Fruit fly (Drosophila melanogaster) whole organism, embryonic: Measurements from ENCODE around the gene nonA.

ENCODE experiments used
- Aef1 ChIP-seq: fragments of 200-800 bp; sonication (Bioruptor generic); IDR thresholded peaks from 3 replicates; pipeline ENCODE4 v1.3.6; 2022; ENCODE audit warnings: missing biosample characterization, missing genetic modification characterization
- BtbVII ChIP-seq: fragments of 200-800 bp; sonication (Bioruptor generic); optimal IDR thresholded peaks from 3 replicates; lab custom pipeline; 2017; ENCODE audit warnings: missing biosample characterization, mild to moderate bottlenecking, missing genetic modification characterization
- CG10274 ChIP-seq: fragments of 200-800 bp; sonication (Bioruptor generic); optimal IDR thresholded peaks from 3 replicates; lab custom pipeline; 2017; ENCODE audit warnings: missing biosample characterization, mild to moderate bottlenecking, missing genetic modification characterization
- CG10321 ChIP-seq: fragments of 200-800 bp; sonication (Bioruptor generic); IDR thresholded peaks from 2 replicates; pipeline ENCODE4 v1.3.6; 2022; ENCODE audit warnings: missing biosample characterization, missing genetic modification characterization
- CG11398 ChIP-seq: fragments of 200-800 bp; sonication (Bioruptor generic); optimal IDR thresholded peaks from 2 replicates; lab custom pipeline; 2016; ENCODE audit warnings: missing biosample characterization, missing genetic modification characterization
- CG12236 ChIP-seq: fragments of 200-800 bp; sonication (Bioruptor generic); optimal IDR thresholded peaks from 2 replicates; lab custom pipeline; 2016; ENCODE audit warnings: missing biosample characterization, missing genetic modification characterization
- CG14710 ChIP-seq: fragments of 200-800 bp; sonication (Bioruptor generic); optimal IDR thresholded peaks from 3 replicates; lab custom pipeline; 2019; ENCODE audit warnings: missing biosample characterization, mild to moderate bottlenecking, missing genetic modification characterization, moderate library complexity
- CG15011 ChIP-seq: fragments of 200-800 bp; sonication (Bioruptor generic); optimal IDR thresholded peaks from 3 replicates; lab custom pipeline; 2018; ENCODE audit warnings: missing biosample characterization, mild to moderate bottlenecking, missing genetic modification characterization
- CG15073 ChIP-seq: fragments of 200-800 bp; sonication (Bioruptor generic); optimal IDR thresholded peaks from 2 replicates; lab custom pipeline; 2016; ENCODE audit warnings: missing biosample characterization, missing genetic modification characterization
- CG17361 ChIP-seq: fragments of 200-800 bp; sonication (Bioruptor generic); IDR thresholded peaks from 3 replicates; pipeline ENCODE4 v1.3.6; 2022; ENCODE audit warnings: missing biosample characterization, missing genetic modification characterization
- CG18619 ChIP-seq: fragments of 200-800 bp; sonication (Bioruptor generic); optimal IDR thresholded peaks from 3 replicates; lab custom pipeline; 2017; ENCODE audit warnings: missing biosample characterization, mild to moderate bottlenecking, missing genetic modification characterization
- CG2120 ChIP-seq: fragments of 200-800 bp; sonication (Bioruptor generic); optimal IDR thresholded peaks from 3 replicates; lab custom pipeline; 2016; ENCODE audit warnings: missing biosample characterization, missing genetic modification characterization
- CG2889 ChIP-seq: fragments of 200-800 bp; sonication (Bioruptor generic); IDR thresholded peaks from 3 replicates; pipeline ENCODE4 v1.3.6; 2022; ENCODE audit warnings: missing biosample characterization, missing genetic modification characterization
- CG30431 ChIP-seq: fragments of 200-800 bp; sonication (Bioruptor generic); optimal IDR thresholded peaks from 2 replicates; lab custom pipeline; 2017; ENCODE audit warnings: missing biosample characterization, missing genetic modification characterization
- CG3281 ChIP-seq: fragments of 200-800 bp; sonication (Bioruptor generic); optimal IDR thresholded peaks from 3 replicates; lab custom pipeline; 2017; ENCODE audit warnings: missing biosample characterization, mild to moderate bottlenecking, missing genetic modification characterization
- CG4730 ChIP-seq: fragments of 200-800 bp; sonication (Bioruptor generic); IDR thresholded peaks from 2 replicates; pipeline ENCODE4 v1.3.6; 2022; ENCODE audit warnings: missing biosample characterization, missing genetic modification characterization
- CG6689 ChIP-seq: fragments of 200-800 bp; sonication (Bioruptor generic); IDR thresholded peaks from 2 replicates; pipeline ENCODE4 v1.3.6; 2022; ENCODE audit warnings: missing biosample characterization, missing genetic modification characterization
- CG7963 ChIP-seq: fragments of 200-800 bp; sonication (Bioruptor generic); IDR thresholded peaks from 3 replicates; pipeline ENCODE4 v1.3.6; 2022; ENCODE audit warnings: missing biosample characterization, missing genetic modification characterization; ENCODE audit not compliant: partially characterized antibody
- CG8765 ChIP-seq: fragments of 200-800 bp; sonication (Bioruptor generic); IDR thresholded peaks from 2 replicates; pipeline ENCODE4 v1.3.6; 2022; ENCODE audit warnings: missing biosample characterization, missing genetic modification characterization
- Deaf1 ChIP-seq: fragments of 200-800 bp; optimal IDR thresholded peaks from 3 replicates; lab custom pipeline; 2019; ENCODE audit warnings: missing biosample characterization, mild to moderate bottlenecking, missing genetic modification characterization, moderate library complexity
- ERR ChIP-seq: fragments of 200-800 bp; sonication (Bioruptor generic); optimal IDR thresholded peaks from 2 replicates; lab custom pipeline; 2016; ENCODE audit warnings: missing biosample characterization, missing genetic modification characterization
- H2.0 ChIP-seq: fragments of 200-800 bp; sonication (Bioruptor generic); IDR thresholded peaks from 2 replicates; pipeline ENCODE4 v1.3.6; 2022; ENCODE audit warnings: missing biosample characterization, missing genetic modification characterization
- HLHmδ ChIP-seq: fragments of 200-800 bp; sonication (Bioruptor generic); optimal IDR thresholded peaks from 2 replicates; lab custom pipeline; 2018; ENCODE audit warnings: missing biosample characterization, mild to moderate bottlenecking, missing genetic modification characterization, moderate library complexity
- HmgD ChIP-seq: fragments of 200-800 bp; sonication (Bioruptor generic); optimal IDR thresholded peaks from 3 replicates; lab custom pipeline; 2016; ENCODE audit warnings: missing biosample characterization, missing genetic modification characterization
- Med ChIP-seq: fragments of 200-800 bp; sonication (Bioruptor generic); peaks from one replicate; lab custom pipeline; 2016; ENCODE audit warnings: missing biosample characterization, missing genetic modification characterization, mild to moderate bottlenecking, inconsistent platforms, moderate library complexity
- Mrtf ChIP-seq: fragments of 200-800 bp; sonication (Bioruptor generic); IDR thresholded peaks from 3 replicates; pipeline ENCODE4 v1.3.6; 2022; ENCODE audit warnings: missing biosample characterization, missing genetic modification characterization
- NC2α ChIP-seq: fragments of 200-800 bp; sonication (Bioruptor generic); optimal IDR thresholded peaks from 2 replicates; lab custom pipeline; 2016; ENCODE audit warnings: missing biosample characterization, missing genetic modification characterization
- Nf-YA ChIP-seq: fragments of 200-800 bp; sonication (Bioruptor generic); IDR thresholded peaks from 2 replicates; pipeline ENCODE4 v1.3.6; 2022; ENCODE audit warnings: missing biosample characterization, missing genetic modification characterization
- Pdp1 ChIP-seq, 2 experiments: fragments of 200-800 bp; sonication (Bioruptor generic); optimal IDR thresholded peaks; 3 replicates each; lab custom pipeline; 2016; ENCODE audit warnings: missing biosample characterization in 2 of 2, missing genetic modification characterization in 2 of 2, mild to moderate bottlenecking in 1 of 2, moderate library complexity in 1 of 2
- Poxn ChIP-seq: fragments of 200-800 bp; sonication (Bioruptor generic); IDR thresholded peaks from 2 replicates; pipeline ENCODE4 v1.3.6; 2022; ENCODE audit warnings: missing biosample characterization, missing genetic modification characterization
- Ravus ChIP-seq: fragments of 200-800 bp; sonication (Bioruptor generic); IDR thresholded peaks from 2 replicates; pipeline ENCODE4 v1.3.6; 2022; ENCODE audit warnings: missing biosample characterization, missing genetic modification characterization
- Sox100B ChIP-seq: fragments of 200-800 bp; sonication (Bioruptor generic); optimal IDR thresholded peaks from 3 replicates; lab custom pipeline; 2018; ENCODE audit warnings: missing biosample characterization, mild to moderate bottlenecking, missing genetic modification characterization
- Xbp1 ChIP-seq: fragments of 200-800 bp; sonication (Bioruptor generic); optimal IDR thresholded peaks from 3 replicates; lab custom pipeline; 2016; ENCODE audit warnings: missing biosample characterization, mild to moderate bottlenecking, missing genetic modification characterization
- ab ChIP-seq: fragments of 200-800 bp; sonication (Bioruptor generic); optimal IDR thresholded peaks from 2 replicates; lab custom pipeline; 2016; ENCODE audit warnings: missing biosample characterization, missing genetic modification characterization
- ara ChIP-seq: fragments of 200-800 bp; sonication (Bioruptor generic); IDR thresholded peaks from 2 replicates; pipeline ENCODE4 v1.3.6; 2022; ENCODE audit warnings: missing biosample characterization, missing genetic modification characterization
- bsh ChIP-seq, 2 experiments: fragments of 200-800 bp; sonication (Bioruptor generic); optimal IDR thresholded peaks; 2 replicates each; lab custom pipeline; 2017 to 2018; ENCODE audit warnings: mild to moderate bottlenecking in 2 of 2, missing biosample characterization in 2 of 2, missing genetic modification characterization in 2 of 2, moderate library complexity in 1 of 2
- emc ChIP-seq: fragments of 200-800 bp; sonication (Bioruptor generic); optimal IDR thresholded peaks from 2 replicates; lab custom pipeline; 2016; ENCODE audit warnings: missing biosample characterization, missing genetic modification characterization
- fru ChIP-seq: fragments of >200 bp; optimal IDR thresholded peaks from 2 replicates; lab custom pipeline; 2017
- gcm2 ChIP-seq: fragments of 200-800 bp; sonication (Bioruptor generic); optimal IDR thresholded peaks from 2 replicates; lab custom pipeline; 2016; ENCODE audit warnings: missing biosample characterization, missing genetic modification characterization
- ham ChIP-seq: fragments of 200-800 bp; sonication (Bioruptor generic); IDR thresholded peaks from 2 replicates; pipeline ENCODE4 v1.3.6; 2022; ENCODE audit warnings: missing biosample characterization, missing genetic modification characterization
- lola ChIP-seq, 3 experiments: fragments of >200 bp in 2 of 3; fragments of 200-800 bp in 1 of 3; sonication (Bioruptor generic) in 1 of 3; optimal IDR thresholded peaks; 2 replicates each; lab custom pipeline; 2017 to 2019; ENCODE audit warnings: missing biosample characterization in 3 of 3, missing genetic modification characterization in 3 of 3, mild to moderate bottlenecking in 1 of 3, moderate library complexity in 1 of 3
- nerfin-2 ChIP-seq: fragments of 200-800 bp; sonication (Bioruptor generic); IDR thresholded peaks from 2 replicates; pipeline ENCODE4 v1.3.6; 2022; ENCODE audit warnings: missing biosample characterization, missing genetic modification characterization; ENCODE audit not compliant: partially characterized antibody
- prd ChIP-seq, 3 experiments: fragments of >200 bp in 2 of 3; fragments of 200-800 bp in 1 of 3; sonication (Bioruptor generic) in 1 of 3; optimal IDR thresholded peaks in 2 of 3; IDR thresholded peaks in 1 of 3; 2 replicates in 2 of 3; 3 replicates in 1 of 3; pipeline versions ENCODE4 v1.3.6 to Lab custom; 2017 to 2022; ENCODE audit warnings: missing biosample characterization in 1 of 3, missing genetic modification characterization in 1 of 3
- tap ChIP-seq: fragments of 200-800 bp; optimal IDR thresholded peaks from 3 replicates; lab custom pipeline; 2019; ENCODE audit warnings: missing biosample characterization, mild to moderate bottlenecking, missing genetic modification characterization, moderate library complexity
- toy ChIP-seq: fragments of 200-800 bp; sonication (Bioruptor generic); IDR thresholded peaks from 2 replicates; pipeline ENCODE4 v1.3.6; 2022; ENCODE audit warnings: missing biosample characterization, missing genetic modification characterization
- wek ChIP-seq: fragments of 200-800 bp; sonication (Bioruptor generic); optimal IDR thresholded peaks from 3 replicates; lab custom pipeline; 2018; ENCODE audit warnings: missing biosample characterization, mild to moderate bottlenecking, missing genetic modification characterization, moderate library complexity
- yki ChIP-seq: fragments of >200 bp; optimal IDR thresholded peaks from 3 replicates; lab custom pipeline; 2018
- zf30C ChIP-seq: fragments of 200-800 bp; sonication (Bioruptor generic); optimal IDR thresholded peaks from 3 replicates; lab custom pipeline; 2018; ENCODE audit warnings: missing biosample characterization, mild to moderate bottlenecking, missing genetic modification characterization
- zfh2 ChIP-seq: fragments of 200-800 bp; sonication (Bioruptor generic); optimal IDR thresholded peaks from 2 replicates; lab custom pipeline; 2016; ENCODE audit warnings: missing biosample characterization, missing genetic modification characterization

nonA gene

DNA sequence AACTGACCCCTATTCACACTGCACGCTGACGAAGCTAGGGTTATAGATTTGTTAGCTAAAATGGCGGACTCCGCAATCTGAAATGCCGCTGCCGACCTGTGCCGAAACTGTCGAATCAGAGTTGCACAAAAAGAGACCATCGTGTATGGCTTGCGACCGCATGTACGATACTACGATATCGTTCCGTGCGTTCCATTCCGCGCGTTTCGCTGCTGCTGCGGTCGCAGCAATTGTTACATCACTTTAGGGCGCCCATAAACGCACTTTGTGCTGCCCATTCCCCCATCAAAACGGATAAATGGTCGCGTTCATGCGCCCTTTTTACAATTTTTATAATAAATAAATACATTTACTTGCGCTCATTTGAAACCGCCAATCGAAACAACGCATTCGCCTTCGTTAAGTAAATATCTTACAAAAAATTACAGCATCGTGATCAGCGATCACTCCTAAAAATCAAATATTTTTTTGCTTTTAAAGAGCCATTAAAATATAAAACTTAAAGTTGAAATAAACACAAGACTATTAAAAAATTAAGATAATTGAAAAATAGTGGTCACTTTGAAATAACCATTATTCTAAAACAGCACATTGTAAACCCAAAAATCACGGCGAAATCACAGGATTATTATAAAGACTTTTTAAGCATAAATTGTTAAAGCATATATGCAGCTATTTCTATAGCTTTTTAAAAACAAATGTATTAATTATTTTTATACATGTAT lies 41.0 kb upstream of the nonA start, which contains the start of gene Cyp1 (continued):
- TF ChIP-seq CG6689 (GFP tag; lab: Robert Waterston, UW) (peak; percentile 41; the same call in 1 of the 2 replicates), Deaf1 (tag; lab: Kevin White, UChicago) (peak; percentile 63), ab (GFP tag; lab: Kevin White, UChicago) (no peak), fru (lab: Kevin White, UChicago) (no peak), Mrtf (GFP tag; lab: Robert Waterston, UW) (no peak; the same call in 2 of the 3 replicates), HmgD (GFP tag; lab: Kevin White, UChicago) (peak; percentile 4), emc (GFP tag; lab: Kevin White, UChicago) (no peak), CG30431 (GFP tag; lab: Kevin White, UChicago) (no peak), Sox100B (GFP tag; lab: Kevin White, UChicago) (peak; percentile 32), Xbp1 (GFP tag; lab: Kevin White, UChicago) (peak; percentile 34), CG8765 (GFP tag; lab: Robert Waterston, UW) (peak; percentile 28; the same call in 1 of the 2 replicates), CG2889 (GFP tag; lab: Robert Waterston, UW) (no peak; the same call in 2 of the 3 replicates), CG15011 (GFP tag; lab: Kevin White, UChicago) (no peak), Aef1 (GFP tag; lab: Robert Waterston, UW) (0 out of 3 replicates have a peak, but pooled peaks have one; percentile 27), lola (GFP tag; optimal IDR thresholded peaks at IDR 0.05; lab: Kevin White, UChicago) (no peak), CG18619 (GFP tag; lab: Kevin White, UChicago) (no peak), CG14710 (peak; percentile 32), BtbVII (GFP tag; lab: Kevin White, UChicago) (no peak), tap (tag; lab: Kevin White, UChicago) (no peak), H2.0 (GFP tag; lab: Robert Waterston, UW) (peak; percentile 36; the same call in 1 of the 2 replicates), CG10321 (no peak), ERR (GFP tag; lab: Kevin White, UChicago) (no peak), CG11398 (no peak), bsh (GFP tag; optimal IDR thresholded peaks at IDR 0.05; lab: Kevin White, UChicago) (peak in 1 of 2 experiments; percentile 10), HLHmδ (GFP tag; lab: Kevin White, UChicago) (peak; percentile 31), CG7963 (peak; percentile 72; the same call in 2 of the 3 replicates), CG15073 (GFP tag; lab: Kevin White, UChicago) (no peak), CG2120 (GFP tag; lab: Kevin White, UChicago) (peak; percentile 54), Poxn (GFP tag; lab: Robert Waterston, UW) (no peak), CG10274 (GFP tag; lab: Kevin White, UChicago) (no peak), Nf-YA (GFP tag; lab: Robert Waterston, UW) (no peak; the same call in 1 of the 2 replicates), CG4730 (0 out of 2 replicates have a peak, but pooled peaks have one; percentile 25), yki (lab: Kevin White, UChicago) (no peak), CG12236 (GFP tag; lab: Kevin White, UChicago) (no peak), nerfin-2 (GFP tag; lab: Robert Waterston, UW) (peak; percentile 64; the same call in 1 of the 2 replicates), CG17361 (GFP tag; lab: Robert Waterston, UW) (peak; percentile 61), Med (GFP tag; lab: Kevin White, UChicago) (peak; percentile 88), Ravus (GFP tag; lab: Robert Waterston, UW) (no peak), ara (GFP tag; lab: Robert Waterston, UW) (no peak; the same call in 1 of the 2 replicates), wek (GFP tag; lab: Kevin White, UChicago) (peak; percentile 48), CG3281 (no peak), NC2α (GFP tag; lab: Kevin White, UChicago) (no peak), Pdp1 (GFP tag; optimal IDR thresholded peaks at IDR 0.05; lab: Kevin White, UChicago) (peak in 1 of 2 experiments; percentile 99), zfh2 (GFP tag; lab: Kevin White, UChicago) (peak; percentile 42), zf30C (GFP tag; lab: Kevin White, UChicago) (no peak), prd (optimal IDR thresholded peaks at IDR 0.05; lab: Kevin White, UChicago) (no peak), prd (GFP tag; IDR thresholded peaks at IDR 0.05; lab: Robert Waterston, UW) (peak; percentile 72), toy (GFP tag; lab: Robert Waterston, UW) (0 out of 2 replicates have a peak, but pooled peaks have one; percentile 8), ham (no peak), gcm2 (no peak)
